Worm (Caenorhabditis elegans): ENCODE measurements around the gene bet-2.

ce11 chrX:10616041-10616440, 47.0 kb downstream of the bet-2 start:
- no peak for TF ChIP-seq dao-5 (tag; optimal IDR thresholded peaks at IDR 0.05)
- TF ChIP-seq W03F9.2 (tag; optimal IDR thresholded peaks at IDR 0.05) = no peak

Measured in whole organism, L4/young adult.